Worm (Caenorhabditis elegans) whole organism, L1 larva: ENCODE results near the gene spr-2.

Source experiments
- C16A3.4 ChIP-seq: fragments of 150-350 bp; optimal IDR thresholded peaks from 2 replicates; lab custom pipeline; 2014; ENCODE audit warnings: missing biosample characterization, missing genetic modification characterization
- C34B4.2 ChIP-seq: sonication (generic microtip); optimal IDR thresholded peaks from 2 replicates; lab custom pipeline; 2017; ENCODE audit warnings: mild to moderate bottlenecking, missing genetic modification characterization, missing compliant biosample characterization
- aha-1 ChIP-seq: fragments of 150-350 bp; optimal IDR thresholded peaks from 2 replicates; lab custom pipeline; 2014; ENCODE audit warnings: missing biosample characterization, missing genetic modification characterization
- ama-1 ChIP-seq: fragments of 150-350 bp; optimal IDR thresholded peaks from 2 replicates; lab custom pipeline; 2014
- blmp-1 ChIP-seq: fragments of 150-350 bp; optimal IDR thresholded peaks from 2 replicates; lab custom pipeline; 2014; ENCODE audit warnings: missing biosample characterization, missing genetic modification characterization
- ceh-8 ChIP-seq: fragments of 200-800 bp; sonication (Bioruptor generic); optimal IDR thresholded peaks from 2 replicates; lab custom pipeline; 2018; ENCODE audit warnings: mild to moderate bottlenecking, missing genetic modification characterization, moderate library complexity, missing compliant biosample characterization
- ceh-82 ChIP-seq, 3 experiments: fragments of 150-350 bp in 1 of 3; sonication (generic microtip) in 2 of 3; optimal IDR thresholded peaks; 2 replicates each; lab custom pipeline; 2014 to 2017; ENCODE audit warnings: missing biosample characterization in 3 of 3, missing genetic modification characterization in 3 of 3
- ceh-88 ChIP-seq: fragments of 200-800 bp; sonication (Bioruptor generic); IDR thresholded peaks from 2 replicates; pipeline ENCODE4 v1.3.6; 2022; ENCODE audit warnings: missing genetic modification characterization, missing compliant biosample characterization
- ceh-90 ChIP-seq: sonication (generic microtip); optimal IDR thresholded peaks from 2 replicates; lab custom pipeline; 2016; ENCODE audit warnings: missing genetic modification characterization, missing compliant biosample characterization
- dpl-1 ChIP-seq, 3 experiments: fragments of 150-350 bp in 2 of 3; sonication (generic microtip) in 1 of 3; optimal IDR thresholded peaks; 2 replicates each; lab custom pipeline; 2014 to 2017; ENCODE audit warnings: missing biosample characterization in 3 of 3, missing genetic modification characterization in 3 of 3, missing genetic modification reagents in 3 of 3
- dsc-1 ChIP-seq: sonication (generic microtip); optimal IDR thresholded peaks from 2 replicates; lab custom pipeline; 2016; ENCODE audit warnings: mild to moderate bottlenecking, missing genetic modification characterization, missing compliant biosample characterization
- efl-3 ChIP-seq: fragments of 200-800 bp; sonication (Bioruptor generic); optimal IDR thresholded peaks from 2 replicates; lab custom pipeline; 2018; ENCODE audit warnings: mild to moderate bottlenecking, missing genetic modification characterization, missing compliant biosample characterization
- egl-13 ChIP-seq: sonication (generic microtip); optimal IDR thresholded peaks from 2 replicates; lab custom pipeline; 2016; ENCODE audit warnings: missing genotype, missing genetic modification reagents, missing genetic modification characterization, missing compliant biosample characterization
- elt-2 ChIP-seq: sonication (generic microtip); optimal IDR thresholded peaks from 2 replicates; lab custom pipeline; 2016; ENCODE audit warnings: missing genetic modification characterization, mild to moderate bottlenecking, inconsistent platforms, missing compliant biosample characterization, missing genetic modification reagents
- ets-5 ChIP-seq: fragments of 200-800 bp; sonication (Bioruptor generic); IDR thresholded peaks from 2 replicates; pipeline ENCODE4 v1.3.6; 2022; ENCODE audit warnings: missing genetic modification characterization, missing compliant biosample characterization
- fkh-4 ChIP-seq: sonication (generic microtip); optimal IDR thresholded peaks from 2 replicates; lab custom pipeline; 2016; ENCODE audit warnings: missing compliant biosample characterization, missing genetic modification characterization, borderline replicate concordance
- fkh-8 ChIP-seq: sonication (generic microtip); optimal IDR thresholded peaks from 2 replicates; lab custom pipeline; 2016; ENCODE audit warnings: mild to moderate bottlenecking, missing genetic modification characterization, missing compliant biosample characterization
- grh-1 ChIP-seq: fragments of 200-800 bp; sonication (Bioruptor generic); IDR thresholded peaks from 2 replicates; pipeline ENCODE4 v1.3.6; 2022; ENCODE audit warnings: missing genetic modification reagents, missing genetic modification characterization, missing compliant biosample characterization
- hlh-4 ChIP-seq: sonication (generic microtip); optimal IDR thresholded peaks from 2 replicates; lab custom pipeline; 2016; ENCODE audit warnings: mild to moderate bottlenecking, missing genetic modification characterization, missing compliant biosample characterization
- jun-1 ChIP-seq: fragments of 150-350 bp; optimal IDR thresholded peaks from 2 replicates; lab custom pipeline; 2014; ENCODE audit warnings: missing biosample characterization, missing genetic modification reagents, missing genetic modification characterization
- lin-35 ChIP-seq, 2 experiments: fragments of 150-350 bp; optimal IDR thresholded peaks; 2 replicates each; lab custom pipeline; 2014; ENCODE audit warnings: missing biosample characterization in 2 of 2, missing genetic modification characterization in 2 of 2, missing genetic modification reagents in 2 of 2
- lsy-2 ChIP-seq, 2 experiments: fragments of 150-350 bp; optimal IDR thresholded peaks; 2 replicates each; lab custom pipeline; 2014; ENCODE audit warnings: missing biosample characterization in 2 of 2, missing genetic modification characterization in 2 of 2
- mab-9 ChIP-seq: fragments of 200-800 bp; sonication (Bioruptor generic); IDR thresholded peaks from 2 replicates; pipeline ENCODE4 v1.3.6; 2022; ENCODE audit warnings: missing genetic modification reagents, missing genetic modification characterization, missing compliant biosample characterization
- mef-2 ChIP-seq: fragments of 150-350 bp; optimal IDR thresholded peaks from 2 replicates; lab custom pipeline; 2014; ENCODE audit warnings: missing biosample characterization, missing genetic modification characterization
- nhr-19 ChIP-seq: fragments of 200-800 bp; sonication (Bioruptor generic); conservative IDR thresholded peaks from 2 replicates; pipeline ENCODE4 v1.3.6; 2022; ENCODE audit warnings: missing genetic modification characterization, missing compliant biosample characterization
- nhr-76 ChIP-seq: sonication (generic microtip); optimal IDR thresholded peaks from 2 replicates; lab custom pipeline; 2017; ENCODE audit warnings: missing biosample characterization, missing genetic modification characterization
- nhr-84 ChIP-seq: sonication (generic microtip); optimal IDR thresholded peaks from 2 replicates; lab custom pipeline; 2017; ENCODE audit warnings: missing biosample characterization, missing genetic modification characterization
- nhr-85 ChIP-seq: sonication (generic microtip); peaks from one replicate; lab custom pipeline; 2016; ENCODE audit warnings: missing genetic modification characterization, inconsistent platforms, missing compliant biosample characterization
- nhr-90 ChIP-seq: sonication (generic microtip); optimal IDR thresholded peaks from 2 replicates; lab custom pipeline; 2016; ENCODE audit warnings: mild to moderate bottlenecking, missing genetic modification characterization, missing compliant biosample characterization; ENCODE audit not compliant: poor library complexity
- pag-3 ChIP-seq: sonication (generic microtip); optimal IDR thresholded peaks from 2 replicates; lab custom pipeline; 2017; ENCODE audit warnings: missing genetic modification characterization, mild to moderate bottlenecking, missing compliant biosample characterization, antibody characterized with exemption, borderline replicate concordance; ENCODE audit not compliant: insufficient read depth
- pqm-1 ChIP-seq: sonication (generic microtip); optimal IDR thresholded peaks from 3 replicates; lab custom pipeline; 2017; ENCODE audit warnings: missing biosample characterization, missing genetic modification characterization
- rnt-1 ChIP-seq: sonication (generic microtip); optimal IDR thresholded peaks from 2 replicates; lab custom pipeline; 2016; ENCODE audit warnings: mild to moderate bottlenecking, missing genetic modification characterization, moderate library complexity, missing compliant biosample characterization
- skn-1 ChIP-seq: fragments of 150-350 bp; optimal IDR thresholded peaks from 2 replicates; lab custom pipeline; 2014; ENCODE audit warnings: missing biosample characterization, missing genetic modification characterization
- snpc-4 ChIP-seq: fragments of 150-350 bp; optimal IDR thresholded peaks from 2 replicates; lab custom pipeline; 2014; ENCODE audit warnings: missing biosample characterization, missing genetic modification characterization
- snu-23 ChIP-seq: sonication (generic microtip); optimal IDR thresholded peaks from 2 replicates; lab custom pipeline; 2016; ENCODE audit warnings: missing genetic modification characterization, missing compliant biosample characterization
- sptf-1 ChIP-seq: fragments of 150-350 bp; optimal IDR thresholded peaks from 2 replicates; lab custom pipeline; 2014; ENCODE audit warnings: missing biosample characterization, missing genetic modification characterization
- sup-37 ChIP-seq: fragments of 200-800 bp; sonication (Bioruptor generic); optimal IDR thresholded peaks from 2 replicates; lab custom pipeline; 2018; ENCODE audit warnings: mild to moderate bottlenecking, missing genetic modification characterization, missing compliant biosample characterization
- swsn-7 ChIP-seq: sonication (generic microtip); optimal IDR thresholded peaks from 2 replicates; lab custom pipeline; 2016; ENCODE audit warnings: missing genetic modification characterization, missing compliant biosample characterization
- tbx-2 ChIP-seq: sonication (generic microtip); optimal IDR thresholded peaks from 2 replicates; lab custom pipeline; 2016; ENCODE audit warnings: missing genetic modification characterization, missing compliant biosample characterization
- tlp-1 ChIP-seq: fragments of 150-350 bp; optimal IDR thresholded peaks from 2 replicates; lab custom pipeline; 2014; ENCODE audit warnings: missing biosample characterization, missing genetic modification characterization
- unc-130 ChIP-seq: fragments of 150-350 bp; optimal IDR thresholded peaks from 2 replicates; lab custom pipeline; 2017; ENCODE audit warnings: missing biosample characterization, missing genetic modification characterization, inconsistent platforms
- unc-30 ChIP-seq: sonication (generic microtip); optimal IDR thresholded peaks from 2 replicates; lab custom pipeline; 2017; ENCODE audit warnings: missing biosample characterization, missing genetic modification characterization
- unc-98 ChIP-seq: fragments of 200-800 bp; sonication (Bioruptor generic); IDR thresholded peaks from 2 replicates; pipeline ENCODE4 v1.3.6; 2022; ENCODE audit warnings: missing genetic modification characterization, missing compliant biosample characterization
- vab-15 ChIP-seq: sonication (generic microtip); optimal IDR thresholded peaks from 2 replicates; lab custom pipeline; 2017; ENCODE audit warnings: missing genotype, mild to moderate bottlenecking, missing genetic modification characterization, missing compliant biosample characterization
- xbp-1 ChIP-seq: sonication (generic microtip); optimal IDR thresholded peaks from 2 replicates; lab custom pipeline; 2016; ENCODE audit warnings: missing genetic modification characterization, missing compliant biosample characterization
- zag-1 ChIP-seq: fragments of 150-350 bp; optimal IDR thresholded peaks from 2 replicates; lab custom pipeline; 2014; ENCODE audit warnings: missing biosample characterization, missing genetic modification characterization
- ztf-11 ChIP-seq, 2 experiments: sonication (generic microtip); optimal IDR thresholded peaks; 2 replicates each; lab custom pipeline; 2016 to 2017; ENCODE audit warnings: missing genetic modification characterization in 2 of 2, missing biosample characterization in 1 of 2, missing compliant biosample characterization in 1 of 2
- ztf-4 ChIP-seq: fragments of 150-350 bp; optimal IDR thresholded peaks from 2 replicates; lab custom pipeline; 2014; ENCODE audit warnings: missing biosample characterization, missing genetic modification characterization

Gene spr-2

DNA sequence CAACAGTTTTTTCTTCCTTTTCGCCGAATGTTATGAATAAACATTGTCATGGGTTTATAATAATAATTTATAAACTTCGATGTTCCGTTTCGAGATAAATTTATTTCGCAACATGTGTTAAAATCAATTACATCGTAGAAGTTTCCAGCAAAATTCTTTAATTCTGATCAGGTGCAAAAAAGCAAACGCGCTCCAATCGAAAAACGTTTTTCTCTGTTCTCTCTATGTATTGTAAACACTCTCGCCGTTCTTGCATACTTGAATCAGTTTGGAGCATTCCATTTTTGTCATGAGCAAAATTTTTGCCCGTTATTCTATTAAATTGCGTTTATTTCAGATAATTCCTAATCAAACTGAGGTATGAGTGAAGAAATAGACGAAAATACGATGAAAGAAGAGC lies 2.5 kb downstream of the spr-2 start, which contains the start of gene rad-54.L2 (continued):
- no peak for TF ChIP-seq rnt-1
- TF ChIP-seq nhr-85: peak; percentile 5
- peak; percentile 4 for TF ChIP-seq egl-13
- no peak for TF ChIP-seq ceh-8
- peak; percentile 57 for TF ChIP-seq dsc-1 (tag; lab: Kevin White, UChicago)
- TF ChIP-seq hlh-4 (tag; lab: Kevin White, UChicago): no peak
- no peak for TF ChIP-seq ceh-82 (tag; optimal IDR thresholded peaks at IDR 0.05; lab: Kevin White, UChicago)
- TF ChIP-seq efl-3 (GFP tag; lab: Kevin White, UChicago): no peak
- no peak for TF ChIP-seq C34B4.2 (tag; lab: Kevin White, UChicago)
- TF ChIP-seq ztf-11 (tag; optimal IDR thresholded peaks at IDR 0.05; lab: Kevin White, UChicago): no peak
- TF ChIP-seq unc-30: no peak
- TF ChIP-seq jun-1: no peak
- TF ChIP-seq ceh-90 (tag; lab: Kevin White, UChicago): no peak
- TF ChIP-seq ztf-4 (tag; lab: Kevin White, UChicago): no peak
- TF ChIP-seq swsn-7 (tag; lab: Kevin White, UChicago): peak; percentile 25
- TF ChIP-seq blmp-1 (tag; lab: Kevin White, UChicago): peak; percentile 17
- TF ChIP-seq elt-2 (tag; lab: Kevin White, UChicago): no peak
- no peak for TF ChIP-seq nhr-84 (tag; lab: Kevin White, UChicago)
- no peak for TF ChIP-seq mab-9 (GFP tag; lab: Robert Waterston, UW)
- TF ChIP-seq lin-35 (GFP tag; optimal IDR thresholded peaks at IDR 0.05; lab: Kevin White, UChicago): peak; percentile 58 to 80
- no peak for TF ChIP-seq nhr-19 (GFP tag; lab: Robert Waterston, UW)
- TF ChIP-seq ceh-88 (GFP tag; lab: Robert Waterston, UW): no peak
- TF ChIP-seq sup-37: no peak
- TF ChIP-seq ets-5: no peak
- no peak for TF ChIP-seq ama-1 (lab: Kevin White, UChicago)
- TF ChIP-seq dpl-1 (GFP tag; optimal IDR thresholded peaks at IDR 0.05; lab: Kevin White, UChicago): peak; percentile 43 to 63 (median 52)
- no peak for TF ChIP-seq aha-1 (tag; lab: Kevin White, UChicago)
- TF ChIP-seq nhr-76 (tag; lab: Kevin White, UChicago): no peak
- peak; percentile 23 for TF ChIP-seq nhr-90 (tag; lab: Kevin White, UChicago)
- TF ChIP-seq pqm-1 (tag; lab: Kevin White, UChicago): no peak
- peak; percentile 19 for TF ChIP-seq snpc-4 (tag; lab: Kevin White, UChicago)
- no peak for TF ChIP-seq unc-130 (tag; lab: Kevin White, UChicago)
- TF ChIP-seq fkh-4 (tag; lab: Kevin White, UChicago): no peak
- no peak for TF ChIP-seq pag-3 (tag; lab: Kevin White, UChicago)
- TF ChIP-seq tlp-1 (tag; lab: Kevin White, UChicago): no peak
- TF ChIP-seq mef-2 (tag; lab: Kevin White, UChicago): no peak
- peak; percentile 78 for TF ChIP-seq skn-1 (tag; lab: Kevin White, UChicago)
- no peak for TF ChIP-seq unc-98 (GFP tag; lab: Robert Waterston, UW)
- peak; percentile 8 for TF ChIP-seq xbp-1
- TF ChIP-seq lsy-2 (tag; optimal IDR thresholded peaks at IDR 0.05; lab: Kevin White, UChicago): peak; percentile 41 to 76
- TF ChIP-seq sptf-1 (tag; lab: Kevin White, UChicago): no peak

DNA sequence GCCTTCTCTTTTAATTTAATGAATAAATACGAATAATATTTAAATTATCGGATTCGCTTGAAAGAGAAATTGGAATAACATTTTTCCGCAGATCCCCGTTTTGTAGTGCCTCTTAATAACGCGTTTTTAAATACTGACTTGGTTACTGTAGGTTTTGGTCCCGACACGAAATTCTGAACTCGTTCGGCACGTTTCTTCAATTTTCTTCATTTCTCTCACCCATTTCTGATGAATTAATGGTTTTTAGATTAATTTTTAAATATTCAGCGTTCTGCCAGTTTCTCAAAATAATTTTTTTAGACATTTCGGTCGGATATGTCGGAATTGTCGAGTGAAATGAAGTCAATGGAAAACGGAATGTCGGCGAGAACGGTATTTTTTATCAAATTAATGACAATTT lies 10.1 kb downstream of the spr-2 start, which contains the start of gene C27B7.5:
C27B7.5 (plus strand) TSS at position 301 of the 400 bp plus-strand sequence.
- no peak for TF ChIP-seq snu-23 (GFP tag; lab: Kevin White, UChicago)
- TF ChIP-seq grh-1: no peak
- no peak for TF ChIP-seq zag-1
- TF ChIP-seq vab-15 (tag; lab: Kevin White, UChicago): no peak
- TF ChIP-seq tbx-2 (tag; lab: Kevin White, UChicago): no peak
- TF ChIP-seq efl-3 (GFP tag; lab: Kevin White, UChicago): no peak
- TF ChIP-seq ets-5: no peak
- TF ChIP-seq elt-2 (tag; lab: Kevin White, UChicago): no peak
- TF ChIP-seq unc-98 (GFP tag; lab: Robert Waterston, UW): no peak
- TF ChIP-seq ceh-88 (GFP tag; lab: Robert Waterston, UW): no peak
- TF ChIP-seq fkh-8: no peak
- no peak for TF ChIP-seq C16A3.4
- TF ChIP-seq snpc-4 (tag; lab: Kevin White, UChicago): no peak
